Worm (Caenorhabditis elegans) whole organism, L1 larva: ENCODE results near the gene faah-2.

Experiments used
- C04F5.9 ChIP-seq: sonication (generic microtip); optimal IDR thresholded peaks from 2 replicates; lab custom pipeline; 2016; ENCODE audit warnings: missing genetic modification characterization, missing compliant biosample characterization
- C34B4.2 ChIP-seq: sonication (generic microtip); optimal IDR thresholded peaks from 2 replicates; lab custom pipeline; 2017; ENCODE audit warnings: mild to moderate bottlenecking, missing genetic modification characterization, missing compliant biosample characterization
- F16B12.6 ChIP-seq: fragments of 150-350 bp; optimal IDR thresholded peaks from 2 replicates; lab custom pipeline; 2014; ENCODE audit warnings: missing biosample characterization, missing genetic modification characterization
- Y116A8C.19 ChIP-seq: sonication (generic microtip); optimal IDR thresholded peaks from 2 replicates; lab custom pipeline; 2016; ENCODE audit warnings: missing compliant biosample characterization, missing genetic modification characterization, borderline replicate concordance
- aly-2 ChIP-seq: fragments of 150-350 bp; optimal IDR thresholded peaks from 2 replicates; lab custom pipeline; 2014; ENCODE audit warnings: missing biosample characterization, missing genetic modification characterization
- ceh-8 ChIP-seq: fragments of 200-800 bp; sonication (Bioruptor generic); optimal IDR thresholded peaks from 2 replicates; lab custom pipeline; 2018; ENCODE audit warnings: mild to moderate bottlenecking, missing genetic modification characterization, moderate library complexity, missing compliant biosample characterization
- ceh-90 ChIP-seq: sonication (generic microtip); optimal IDR thresholded peaks from 2 replicates; lab custom pipeline; 2016; ENCODE audit warnings: missing genetic modification characterization, missing compliant biosample characterization
- ces-1 ChIP-seq: fragments of 150-350 bp; optimal IDR thresholded peaks from 2 replicates; lab custom pipeline; 2014; ENCODE audit warnings: missing biosample characterization, missing genetic modification reagents, missing genetic modification characterization
- dpl-1 ChIP-seq, 3 experiments: fragments of 150-350 bp in 2 of 3; sonication (generic microtip) in 1 of 3; optimal IDR thresholded peaks; 2 replicates each; lab custom pipeline; 2014 to 2017; ENCODE audit warnings: missing biosample characterization in 3 of 3, missing genetic modification characterization in 3 of 3, missing genetic modification reagents in 3 of 3
- dsc-1 ChIP-seq: sonication (generic microtip); optimal IDR thresholded peaks from 2 replicates; lab custom pipeline; 2016; ENCODE audit warnings: mild to moderate bottlenecking, missing genetic modification characterization, missing compliant biosample characterization
- efl-1 ChIP-seq, 4 experiments: fragments of 150-350 bp; optimal IDR thresholded peaks in 3 of 4; peaks in 1 of 4; 1 replicate in 1 of 4; 2 replicates in 3 of 4; lab custom pipeline; 2014; ENCODE audit warnings: missing biosample characterization in 2 of 4, missing genetic modification characterization in 2 of 4, missing genetic modification reagents in 2 of 4
- egl-13 ChIP-seq: sonication (generic microtip); optimal IDR thresholded peaks from 2 replicates; lab custom pipeline; 2016; ENCODE audit warnings: missing genotype, missing genetic modification reagents, missing genetic modification characterization, missing compliant biosample characterization
- egl-27 ChIP-seq, 2 experiments: fragments of 150-350 bp in 1 of 2; sonication (generic microtip); optimal IDR thresholded peaks; 3 replicates each; lab custom pipeline; 2017 to 2018; ENCODE audit warnings: missing biosample characterization in 2 of 2, missing genetic modification characterization in 2 of 2, missing genetic modification reagents in 2 of 2
- elt-2 ChIP-seq: sonication (generic microtip); optimal IDR thresholded peaks from 2 replicates; lab custom pipeline; 2016; ENCODE audit warnings: missing genetic modification characterization, mild to moderate bottlenecking, inconsistent platforms, missing compliant biosample characterization, missing genetic modification reagents
- elt-3 ChIP-seq, 6 experiments: fragments of 150-350 bp in 1 of 6; sonication (generic microtip); optimal IDR thresholded peaks; 2 replicates each; lab custom pipeline; 2017 to 2018; ENCODE audit warnings: missing biosample characterization in 6 of 6, missing genetic modification characterization in 6 of 6, inconsistent platforms in 1 of 6
- fkh-10 ChIP-seq: sonication (generic microtip); optimal IDR thresholded peaks from 2 replicates; lab custom pipeline; 2017; ENCODE audit warnings: missing biosample characterization, missing genetic modification reagents, missing genetic modification characterization
- hlh-4 ChIP-seq: sonication (generic microtip); optimal IDR thresholded peaks from 2 replicates; lab custom pipeline; 2016; ENCODE audit warnings: mild to moderate bottlenecking, missing genetic modification characterization, missing compliant biosample characterization
- irx-1 ChIP-seq: sonication (generic microtip); optimal IDR thresholded peaks from 2 replicates; lab custom pipeline; 2016; ENCODE audit warnings: missing genetic modification characterization, missing compliant biosample characterization
- jun-1 ChIP-seq: fragments of 150-350 bp; optimal IDR thresholded peaks from 2 replicates; lab custom pipeline; 2014; ENCODE audit warnings: missing biosample characterization, missing genetic modification reagents, missing genetic modification characterization
- lin-13 ChIP-seq: fragments of 150-350 bp; optimal IDR thresholded peaks from 2 replicates; lab custom pipeline; 2014; ENCODE audit warnings: missing biosample characterization, missing genetic modification reagents, missing genetic modification characterization
- lin-35 ChIP-seq, 2 experiments: fragments of 150-350 bp; optimal IDR thresholded peaks; 2 replicates each; lab custom pipeline; 2014; ENCODE audit warnings: missing biosample characterization in 2 of 2, missing genetic modification characterization in 2 of 2, missing genetic modification reagents in 2 of 2
- lin-39 ChIP-seq: fragments of 150-350 bp; optimal IDR thresholded peaks from 2 replicates; lab custom pipeline; 2014; ENCODE audit warnings: missing biosample characterization, missing genetic modification reagents, missing genetic modification characterization
- lsy-2 ChIP-seq, 2 experiments: fragments of 150-350 bp; optimal IDR thresholded peaks; 2 replicates each; lab custom pipeline; 2014; ENCODE audit warnings: missing biosample characterization in 2 of 2, missing genetic modification characterization in 2 of 2
- mdl-1 ChIP-seq, 2 experiments: fragments of 150-350 bp; optimal IDR thresholded peaks; 2 replicates each; lab custom pipeline; 2014 to 2017; ENCODE audit warnings: missing biosample characterization in 2 of 2, missing genetic modification characterization in 2 of 2, inconsistent platforms in 1 of 2
- mef-2 ChIP-seq: fragments of 150-350 bp; optimal IDR thresholded peaks from 2 replicates; lab custom pipeline; 2014; ENCODE audit warnings: missing biosample characterization, missing genetic modification characterization
- nhr-11 ChIP-seq: fragments of 150-350 bp; optimal IDR thresholded peaks from 2 replicates; lab custom pipeline; 2014; ENCODE audit warnings: missing biosample characterization, missing genetic modification characterization
- nhr-12 ChIP-seq: sonication (generic microtip); optimal IDR thresholded peaks from 2 replicates; lab custom pipeline; 2017; ENCODE audit warnings: missing biosample characterization, missing genetic modification characterization
- nhr-19 ChIP-seq: fragments of 200-800 bp; sonication (Bioruptor generic); conservative IDR thresholded peaks from 2 replicates; pipeline ENCODE4 v1.3.6; 2022; ENCODE audit warnings: missing genetic modification characterization, missing compliant biosample characterization
- nhr-20 ChIP-seq: sonication (generic microtip); optimal IDR thresholded peaks from 2 replicates; lab custom pipeline; 2016; ENCODE audit warnings: mild to moderate bottlenecking, missing genetic modification characterization, missing compliant biosample characterization
- nhr-28 ChIP-seq: fragments of 150-350 bp; optimal IDR thresholded peaks from 2 replicates; lab custom pipeline; 2014; ENCODE audit warnings: missing biosample characterization, missing genetic modification characterization
- nhr-47 ChIP-seq: sonication (generic microtip); optimal IDR thresholded peaks from 2 replicates; lab custom pipeline; 2016; ENCODE audit warnings: mild to moderate bottlenecking, missing genetic modification characterization, moderate library complexity, missing compliant biosample characterization
- nhr-71 ChIP-seq: sonication (generic microtip); optimal IDR thresholded peaks from 2 replicates; lab custom pipeline; 2016; ENCODE audit warnings: mild to moderate bottlenecking, missing genetic modification characterization, moderate library complexity, missing compliant biosample characterization
- nhr-77 ChIP-seq: fragments of 150-350 bp; optimal IDR thresholded peaks from 2 replicates; lab custom pipeline; 2014; ENCODE audit warnings: missing biosample characterization, missing genetic modification characterization
- nhr-84 ChIP-seq: sonication (generic microtip); optimal IDR thresholded peaks from 2 replicates; lab custom pipeline; 2017; ENCODE audit warnings: missing biosample characterization, missing genetic modification characterization
- nhr-85 ChIP-seq: sonication (generic microtip); peaks from one replicate; lab custom pipeline; 2016; ENCODE audit warnings: missing genetic modification characterization, inconsistent platforms, missing compliant biosample characterization
- nhr-90 ChIP-seq: sonication (generic microtip); optimal IDR thresholded peaks from 2 replicates; lab custom pipeline; 2016; ENCODE audit warnings: mild to moderate bottlenecking, missing genetic modification characterization, missing compliant biosample characterization; ENCODE audit not compliant: poor library complexity
- pax-3 ChIP-seq: fragments of 200-800 bp; sonication (Bioruptor generic); optimal IDR thresholded peaks from 2 replicates; lab custom pipeline; 2018; ENCODE audit warnings: mild to moderate bottlenecking, missing genetic modification characterization, moderate library complexity, missing compliant biosample characterization
- pqm-1 ChIP-seq: sonication (generic microtip); optimal IDR thresholded peaks from 3 replicates; lab custom pipeline; 2017; ENCODE audit warnings: missing biosample characterization, missing genetic modification characterization
- snpc-4 ChIP-seq: fragments of 150-350 bp; optimal IDR thresholded peaks from 2 replicates; lab custom pipeline; 2014; ENCODE audit warnings: missing biosample characterization, missing genetic modification characterization
- snu-23 ChIP-seq: sonication (generic microtip); optimal IDR thresholded peaks from 2 replicates; lab custom pipeline; 2016; ENCODE audit warnings: missing genetic modification characterization, missing compliant biosample characterization
- sup-37 ChIP-seq: fragments of 200-800 bp; sonication (Bioruptor generic); optimal IDR thresholded peaks from 2 replicates; lab custom pipeline; 2018; ENCODE audit warnings: mild to moderate bottlenecking, missing genetic modification characterization, missing compliant biosample characterization
- swsn-7 ChIP-seq: sonication (generic microtip); optimal IDR thresholded peaks from 2 replicates; lab custom pipeline; 2016; ENCODE audit warnings: missing genetic modification characterization, missing compliant biosample characterization
- tbx-2 ChIP-seq: sonication (generic microtip); optimal IDR thresholded peaks from 2 replicates; lab custom pipeline; 2016; ENCODE audit warnings: missing genetic modification characterization, missing compliant biosample characterization
- unc-130 ChIP-seq: fragments of 150-350 bp; optimal IDR thresholded peaks from 2 replicates; lab custom pipeline; 2017; ENCODE audit warnings: missing biosample characterization, missing genetic modification characterization, inconsistent platforms
- unc-86 ChIP-seq: sonication (generic microtip); optimal IDR thresholded peaks from 2 replicates; lab custom pipeline; 2016; ENCODE audit warnings: missing genetic modification characterization, missing compliant biosample characterization
- unc-98 ChIP-seq: fragments of 200-800 bp; sonication (Bioruptor generic); IDR thresholded peaks from 2 replicates; pipeline ENCODE4 v1.3.6; 2022; ENCODE audit warnings: missing genetic modification characterization, missing compliant biosample characterization
- xbp-1 ChIP-seq: sonication (generic microtip); optimal IDR thresholded peaks from 2 replicates; lab custom pipeline; 2016; ENCODE audit warnings: missing genetic modification characterization, missing compliant biosample characterization
- ztf-4 ChIP-seq: fragments of 150-350 bp; optimal IDR thresholded peaks from 2 replicates; lab custom pipeline; 2014; ENCODE audit warnings: missing biosample characterization, missing genetic modification characterization

Gene faah-2

DNA sequence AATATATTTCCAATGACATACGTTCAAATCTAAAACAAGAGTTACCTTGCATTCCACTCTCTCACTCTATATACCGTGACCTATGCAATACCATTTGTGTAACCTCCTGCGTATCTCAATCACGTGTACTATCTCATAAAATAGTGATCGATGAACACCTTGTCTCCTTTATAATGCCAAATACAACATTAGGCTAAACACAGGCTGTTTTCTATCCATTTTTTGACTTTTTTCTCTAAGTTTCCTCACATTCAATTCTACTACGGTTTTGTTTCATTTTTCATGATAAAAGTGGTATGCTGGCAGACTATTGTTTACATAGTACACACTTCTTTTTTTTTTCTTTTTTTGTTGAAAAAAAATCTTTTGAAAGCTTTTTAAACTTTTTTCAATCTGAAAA, 6.0 kb upstream of the faah-2 start (continued):
- TF ChIP-seq lin-39 (tag; lab: Kevin White, UChicago), result no peak
- no peak for TF ChIP-seq ceh-8 (GFP tag; lab: Kevin White, UChicago)
- no peak for TF ChIP-seq mef-2 (tag; lab: Kevin White, UChicago)
- no peak for TF ChIP-seq ceh-90 (tag; lab: Kevin White, UChicago)
- no peak for TF ChIP-seq pax-3 (tag; lab: Kevin White, UChicago)
- TF ChIP-seq nhr-19 (GFP tag; lab: Robert Waterston, UW), result peak; percentile 17; the same call in 1 of the 2 replicates
- peak in 2 of 6 experiments; percentile 34 to 64 for TF ChIP-seq elt-3 (tag; optimal IDR thresholded peaks at IDR 0.05; lab: Kevin White, UChicago)
- peak; percentile 94 for TF ChIP-seq nhr-85 (tag; lab: Kevin White, UChicago)
- TF ChIP-seq nhr-90 (tag; lab: Kevin White, UChicago), result peak; percentile 51
- TF ChIP-seq dpl-1 (GFP tag; optimal IDR thresholded peaks at IDR 0.05; lab: Kevin White, UChicago), result peak in 1 of 3 experiments; percentile 29

DNA sequence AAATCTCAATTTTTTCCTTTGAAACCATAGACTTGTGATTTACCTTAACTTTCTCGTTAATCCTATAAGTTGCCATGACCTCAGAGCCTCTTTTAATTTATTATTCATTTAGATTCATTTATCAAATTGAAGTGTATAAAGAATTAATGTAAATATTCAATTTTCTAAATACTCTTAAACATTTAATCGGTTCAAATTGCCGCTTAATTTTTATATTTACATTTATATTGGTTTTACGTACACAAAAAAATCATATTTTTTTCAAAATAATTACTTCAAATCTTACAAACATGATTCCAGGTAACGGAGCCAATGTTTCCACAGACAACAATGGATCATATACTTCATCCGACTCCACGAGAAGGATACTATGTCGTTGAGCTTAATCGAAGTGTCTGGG, 3.8 kb upstream of the faah-2 start, which contains the start of gene pmk-1:
Gene pmk-1 (plus strand): TSS at position 301 of the 400 bp plus-strand sequence.
- TF ChIP-seq aly-2 (tag; lab: Kevin White, UChicago) (no peak), snpc-4 (tag; lab: Kevin White, UChicago) (no peak), irx-1 (no peak), xbp-1 (tag; lab: Kevin White, UChicago) (no peak), ztf-4 (tag; lab: Kevin White, UChicago) (no peak), nhr-90 (tag; lab: Kevin White, UChicago) (no peak), snu-23 (GFP tag; lab: Kevin White, UChicago) (no peak), tbx-2 (tag; lab: Kevin White, UChicago) (no peak)

DNA sequence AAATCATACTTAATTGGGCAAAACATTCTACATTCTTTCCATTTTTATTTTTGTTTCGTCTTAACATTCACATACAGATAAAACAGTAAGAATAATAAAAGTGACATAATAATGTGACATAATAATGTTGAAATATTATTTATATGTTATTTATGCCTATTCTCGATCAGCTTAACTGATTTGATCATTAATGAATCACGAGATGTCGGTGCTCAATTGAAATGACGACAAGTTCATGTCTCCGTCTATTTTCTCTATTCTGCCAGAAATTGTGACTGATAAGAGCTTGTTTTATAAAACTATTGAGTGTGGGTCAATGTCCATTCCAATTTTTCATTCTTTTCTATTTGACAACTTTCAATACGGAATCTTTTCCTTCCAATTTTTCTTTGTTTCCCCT, 524 bp upstream of the faah-2 start:
- TF ChIP-seq swsn-7 (tag; lab: Kevin White, UChicago) (no peak), nhr-84 (tag; lab: Kevin White, UChicago) (no peak), nhr-77 (tag; lab: Kevin White, UChicago) (no peak), ceh-90 (tag; lab: Kevin White, UChicago) (no peak), egl-27 (tag; optimal IDR thresholded peaks at IDR 0.05; lab: Kevin White, UChicago) (no peak), xbp-1 (tag; lab: Kevin White, UChicago) (no peak), sup-37 (GFP tag; lab: Kevin White, UChicago) (no peak), dsc-1 (tag; lab: Kevin White, UChicago) (peak; percentile 18), hlh-4 (tag; lab: Kevin White, UChicago) (no peak), C04F5.9 (tag; lab: Kevin White, UChicago) (no peak), nhr-11 (tag; lab: Kevin White, UChicago) (no peak), Y116A8C.19 (tag; lab: Kevin White, UChicago) (no peak), egl-13 (tag; lab: Kevin White, UChicago) (no peak), unc-86 (tag; lab: Kevin White, UChicago) (no peak), unc-130 (no peak), lsy-2 (tag; optimal IDR thresholded peaks at IDR 0.05; lab: Kevin White, UChicago) (peak in 1 of 2 experiments; percentile 3), fkh-10 (no peak), nhr-47 (tag; lab: Kevin White, UChicago) (no peak), efl-1 (optimal IDR thresholded peaks at IDR 0.05; lab: Kevin White, UChicago) (no peak), efl-1 (GFP tag; optimal IDR thresholded peaks at IDR 0.05 in 1 of 2; lab: Kevin White, UChicago) (no peak), lin-35 (GFP tag; optimal IDR thresholded peaks at IDR 0.05; lab: Kevin White, UChicago) (peak in 1 of 2 experiments; percentile 35), lin-13 (no peak), C34B4.2 (no peak), ces-1 (GFP tag; lab: Kevin White, UChicago) (no peak), mef-2 (tag; lab: Kevin White, UChicago) (no peak), nhr-20 (tag; lab: Kevin White, UChicago) (peak; percentile 24), nhr-12 (tag; lab: Kevin White, UChicago) (no peak), nhr-71 (tag; lab: Kevin White, UChicago) (peak; percentile 32), F16B12.6 (tag; lab: Kevin White, UChicago) (no peak), nhr-85 (tag; lab: Kevin White, UChicago) (no peak), aly-2 (tag; lab: Kevin White, UChicago) (no peak), nhr-19 (GFP tag; lab: Robert Waterston, UW) (peak; percentile 10; the same call in 1 of the 2 replicates), elt-2 (tag; lab: Kevin White, UChicago) (peak; percentile 83), nhr-28 (tag; lab: Kevin White, UChicago) (no peak), snu-23 (GFP tag; lab: Kevin White, UChicago) (no peak), mdl-1 (tag; optimal IDR thresholded peaks at IDR 0.05; lab: Kevin White, UChicago) (no peak), pqm-1 (tag; lab: Kevin White, UChicago) (no peak), jun-1 (tag; lab: Kevin White, UChicago) (peak; percentile 24), unc-98 (GFP tag; lab: Robert Waterston, UW) (no peak)
